Fruit fly (Drosophila melanogaster) whole organism, adult: Measurements from ENCODE around the gene Ubc2.

Source experiments
- CG11617 ChIP-seq: fragments of 200-800 bp; sonication (Bioruptor generic); optimal IDR thresholded peaks from 2 replicates; lab custom pipeline; 2017; ENCODE audit warnings: mild to moderate bottlenecking, missing biosample characterization, missing genetic modification reagents, missing genetic modification characterization
- CG12768 ChIP-seq: fragments of 200-800 bp; sonication (Bioruptor generic); optimal IDR thresholded peaks from 2 replicates; lab custom pipeline; 2017; ENCODE audit warnings: missing biosample characterization, missing genetic modification characterization, mild to moderate bottlenecking, moderate library complexity, missing genetic modification reagents
- CG14711 ChIP-seq: fragments of 200-800 bp; sonication (Bioruptor generic); optimal IDR thresholded peaks from 2 replicates; lab custom pipeline; 2018; ENCODE audit warnings: missing biosample characterization, mild to moderate bottlenecking, missing genetic modification characterization, moderate library complexity
- CG1620 ChIP-seq: fragments of 200-800 bp; sonication (Bioruptor generic); optimal IDR thresholded peaks from 2 replicates; lab custom pipeline; 2016; ENCODE audit warnings: missing biosample characterization, missing genetic modification characterization
- CG33017 ChIP-seq: fragments of 200-800 bp; sonication (Bioruptor generic); optimal IDR thresholded peaks from 2 replicates; lab custom pipeline; 2018; ENCODE audit warnings: missing biosample characterization, mild to moderate bottlenecking, missing genetic modification characterization, moderate library complexity
- CG5204 ChIP-seq: fragments of 200-800 bp; sonication (Bioruptor generic); optimal IDR thresholded peaks from 2 replicates; lab custom pipeline; 2016; ENCODE audit warnings: missing biosample characterization, missing genetic modification characterization
- CG7045 ChIP-seq: fragments of 200-800 bp; sonication (Bioruptor generic); optimal IDR thresholded peaks from 2 replicates; lab custom pipeline; 2017; ENCODE audit warnings: missing biosample characterization, mild to moderate bottlenecking, missing genetic modification characterization
- CG7101 ChIP-seq: fragments of 200-800 bp; sonication (Bioruptor generic); optimal IDR thresholded peaks from 2 replicates; lab custom pipeline; 2018; ENCODE audit warnings: missing biosample characterization, mild to moderate bottlenecking, missing genetic modification characterization, moderate library complexity
- Clk ChIP-seq: fragments of 200-800 bp; sonication (Bioruptor generic); optimal IDR thresholded peaks from 2 replicates; lab custom pipeline; 2017; ENCODE audit warnings: missing biosample characterization, missing genetic modification characterization
- Crg-1 ChIP-seq: fragments of 200-800 bp; sonication (Bioruptor generic); optimal IDR thresholded peaks from 2 replicates; lab custom pipeline; 2016; ENCODE audit warnings: missing biosample characterization, missing genetic modification characterization
- Hr96 ChIP-seq: fragments of 200-800 bp; sonication (Bioruptor generic); optimal IDR thresholded peaks from 2 replicates; lab custom pipeline; 2016; ENCODE audit warnings: missing biosample characterization, missing genetic modification characterization
- Mnt ChIP-seq: fragments of 200-800 bp; sonication (Bioruptor generic); optimal IDR thresholded peaks from 2 replicates; lab custom pipeline; 2016; ENCODE audit warnings: missing biosample characterization, mild to moderate bottlenecking, missing genetic modification characterization
- bab1 ChIP-seq: fragments of 200-800 bp; sonication (Bioruptor generic); optimal IDR thresholded peaks from 3 replicates; lab custom pipeline; 2019; ENCODE audit warnings: missing biosample characterization, mild to moderate bottlenecking, missing genetic modification characterization, moderate library complexity
- cic ChIP-seq: fragments of 200-800 bp; sonication (Bioruptor generic); optimal IDR thresholded peaks from 2 replicates; lab custom pipeline; 2017; ENCODE audit warnings: missing biosample characterization, mild to moderate bottlenecking, missing genetic modification characterization, moderate library complexity
- cnc ChIP-seq, 2 experiments: fragments of >200 bp; optimal IDR thresholded peaks; 2 replicates each; lab custom pipeline; 2017
- kay ChIP-seq: fragments of 200-800 bp; sonication (Bioruptor generic); peaks from one replicate; lab custom pipeline; 2016; ENCODE audit warnings: missing biosample characterization, missing genetic modification characterization, borderline replicate concordance
- ovo ChIP-seq: fragments of 200-800 bp; sonication (Bioruptor generic); optimal IDR thresholded peaks from 2 replicates; lab custom pipeline; 2016; ENCODE audit warnings: missing biosample characterization, missing genetic modification characterization
- pad ChIP-seq: fragments of 200-800 bp; sonication (Bioruptor generic); optimal IDR thresholded peaks from 3 replicates; lab custom pipeline; 2017; ENCODE audit warnings: missing biosample characterization, missing genetic modification characterization, mild to moderate bottlenecking, moderate library complexity, missing genetic modification reagents
- tj ChIP-seq: fragments of 200-800 bp; sonication (Bioruptor generic); optimal IDR thresholded peaks from 3 replicates; lab custom pipeline; 2017; ENCODE audit warnings: missing biosample characterization, mild to moderate bottlenecking, missing genetic modification characterization, moderate library complexity
- toe ChIP-seq: fragments of 200-800 bp; sonication (Bioruptor generic); optimal IDR thresholded peaks from 2 replicates; lab custom pipeline; 2016; ENCODE audit warnings: missing biosample characterization, missing genetic modification characterization

The Ubc2 gene

dm6 chr2L:10757038-10757685, 10.6 kb downstream of the Ubc2 start:
- TF ChIP-seq CG33017 (tag; lab: Kevin White, UChicago) (no peak), cic (GFP tag; lab: Kevin White, UChicago) (no peak), CG11617 (GFP tag; lab: Kevin White, UChicago) (no peak), toe (GFP tag; lab: Kevin White, UChicago) (no peak), ovo (GFP tag; lab: Kevin White, UChicago) (no peak), Clk (GFP tag; lab: Kevin White, UChicago) (no peak), CG7045 (no peak), CG12768 (GFP tag; lab: Kevin White, UChicago) (no peak), cnc (optimal IDR thresholded peaks at IDR 0.05; lab: Kevin White, UChicago) (no peak), Mnt (GFP tag; lab: Kevin White, UChicago) (no peak), kay (GFP tag; lab: Kevin White, UChicago) (no peak), Hr96 (GFP tag; lab: Kevin White, UChicago) (no peak)

- peak; percentile 23 for TF ChIP-seq CG7045
- peak; percentile 48 for TF ChIP-seq CG7101 (tag; lab: Kevin White, UChicago)
- no peak for TF ChIP-seq cnc (optimal IDR thresholded peaks at IDR 0.05; lab: Kevin White, UChicago)
- TF ChIP-seq ovo (GFP tag; lab: Kevin White, UChicago), result no peak
- no peak for TF ChIP-seq CG14711
- TF ChIP-seq CG33017 (tag; lab: Kevin White, UChicago), result peak; percentile 66
- no peak for TF ChIP-seq toe (GFP tag; lab: Kevin White, UChicago)
- peak; percentile 50 for TF ChIP-seq cic (GFP tag; lab: Kevin White, UChicago)
- TF ChIP-seq tj, result peak; percentile 38
- TF ChIP-seq kay (GFP tag; lab: Kevin White, UChicago), result no peak
- peak; percentile 38 for TF ChIP-seq Hr96 (GFP tag; lab: Kevin White, UChicago)
- TF ChIP-seq pad (GFP tag; lab: Kevin White, UChicago), result no peak
- peak; percentile 26 for TF ChIP-seq bab1
- TF ChIP-seq CG1620 (GFP tag; lab: Kevin White, UChicago), result no peak
- TF ChIP-seq Clk (GFP tag; lab: Kevin White, UChicago), result no peak
- peak; percentile 63 for TF ChIP-seq Mnt (GFP tag; lab: Kevin White, UChicago)
- peak; percentile 7 for TF ChIP-seq CG11617 (GFP tag; lab: Kevin White, UChicago)
- peak; percentile 75 for TF ChIP-seq CG12768 (GFP tag; lab: Kevin White, UChicago)
- no peak for TF ChIP-seq CG5204 (GFP tag; lab: Kevin White, UChicago)
- TF ChIP-seq Crg-1 (GFP tag; lab: Kevin White, UChicago), result no peak
Measured at dm6 chr2L:10756049-10756448, 11.8 kb downstream of the Ubc2 start, which contains the start of gene CG17124. Gene CG17124 (minus strand): TSS chr2L:10756325.

- no peak for TF ChIP-seq CG12768 (GFP tag; lab: Kevin White, UChicago)
- TF ChIP-seq CG1620 (GFP tag; lab: Kevin White, UChicago), result no peak
- no peak for TF ChIP-seq Hr96 (GFP tag; lab: Kevin White, UChicago)
- TF ChIP-seq kay (GFP tag; lab: Kevin White, UChicago), result no peak
- no peak for TF ChIP-seq Mnt (GFP tag; lab: Kevin White, UChicago)
- TF ChIP-seq CG11617 (GFP tag; lab: Kevin White, UChicago), result no peak
- no peak for TF ChIP-seq pad (GFP tag; lab: Kevin White, UChicago)
- no peak for TF ChIP-seq Crg-1 (GFP tag; lab: Kevin White, UChicago)
- TF ChIP-seq ovo (GFP tag; lab: Kevin White, UChicago), result no peak
- TF ChIP-seq Clk (GFP tag; lab: Kevin White, UChicago), result no peak
- no peak for TF ChIP-seq toe (GFP tag; lab: Kevin White, UChicago)
- TF ChIP-seq CG33017 (tag; lab: Kevin White, UChicago), result no peak
Measured at dm6 chr2L:10754599-10754998, 13.2 kb downstream of the Ubc2 start.

- TF ChIP-seq pad (GFP tag; lab: Kevin White, UChicago) (no peak), Mnt (GFP tag; lab: Kevin White, UChicago) (no peak), CG1620 (GFP tag; lab: Kevin White, UChicago) (no peak), CG7101 (tag; lab: Kevin White, UChicago) (no peak), CG11617 (GFP tag; lab: Kevin White, UChicago) (no peak), bab1 (no peak), toe (GFP tag; lab: Kevin White, UChicago) (no peak), Clk (GFP tag; lab: Kevin White, UChicago) (no peak), CG5204 (GFP tag; lab: Kevin White, UChicago) (no peak), CG14711 (no peak), kay (GFP tag; lab: Kevin White, UChicago) (no peak), CG12768 (GFP tag; lab: Kevin White, UChicago) (no peak)
Measured at dm6 chr2L:10753618-10754017, 14.2 kb downstream of the Ubc2 start.

- TF ChIP-seq Mnt (GFP tag; lab: Kevin White, UChicago) (no peak), CG7101 (tag; lab: Kevin White, UChicago) (no peak), Clk (GFP tag; lab: Kevin White, UChicago) (no peak), CG14711 (no peak), tj (peak; percentile 2), CG12768 (GFP tag; lab: Kevin White, UChicago) (no peak), kay (GFP tag; lab: Kevin White, UChicago) (no peak)
Measured at dm6 chr2L:10752668-10753067, 15.1 kb downstream of the Ubc2 start.
